Worm (Caenorhabditis elegans) whole organism, L2 larva: ENCODE measurements around the gene svh-1.

Experiments used
- F13H6.1 ChIP-seq: sonication (generic microtip); optimal IDR thresholded peaks from 2 replicates; lab custom pipeline; 2016; ENCODE audit warnings: missing genetic modification characterization, missing compliant biosample characterization
- R02D3.7 ChIP-seq: fragments of 150-350 bp; optimal IDR thresholded peaks from 2 replicates; lab custom pipeline; 2014; ENCODE audit warnings: missing biosample characterization, missing genetic modification characterization
- Y55F3AM.14 ChIP-seq: fragments of 200-800 bp; sonication (Bioruptor generic); optimal IDR thresholded peaks from 2 replicates; lab custom pipeline; 2018; ENCODE audit warnings: mild to moderate bottlenecking, missing genetic modification characterization, missing compliant biosample characterization
- ZK546.5 ChIP-seq: sonication (generic microtip); optimal IDR thresholded peaks from 2 replicates; lab custom pipeline; 2017; ENCODE audit warnings: missing biosample characterization, missing genetic modification characterization
- alr-1 ChIP-seq: fragments of 150-350 bp; optimal IDR thresholded peaks from 2 replicates; lab custom pipeline; 2014; ENCODE audit warnings: missing biosample characterization, missing genetic modification characterization
- aly-2 ChIP-seq: fragments of 150-350 bp; optimal IDR thresholded peaks from 2 replicates; lab custom pipeline; 2014; ENCODE audit warnings: missing biosample characterization, missing genetic modification characterization
- ama-1 ChIP-seq: fragments of 150-350 bp; optimal IDR thresholded peaks from 2 replicates; lab custom pipeline; 2018; ENCODE audit warnings: inconsistent platforms
- blmp-1 ChIP-seq: sonication (generic microtip); optimal IDR thresholded peaks from 2 replicates; lab custom pipeline; 2017; ENCODE audit warnings: missing genetic modification characterization, mild to moderate bottlenecking, missing compliant biosample characterization, antibody characterized with exemption, moderate library complexity; ENCODE audit not compliant: insufficient read depth
- ceh-16 ChIP-seq: fragments of 150-350 bp; optimal IDR thresholded peaks from 2 replicates; lab custom pipeline; 2014; ENCODE audit warnings: missing biosample characterization, missing genetic modification characterization
- ceh-82 ChIP-seq: fragments of 150-350 bp; optimal IDR thresholded peaks from 2 replicates; lab custom pipeline; 2014; ENCODE audit warnings: missing biosample characterization, missing genetic modification characterization
- crh-2 ChIP-seq: sonication (generic microtip); optimal IDR thresholded peaks from 2 replicates; lab custom pipeline; 2017; ENCODE audit warnings: missing biosample characterization, missing genetic modification characterization
- egl-27 ChIP-seq: sonication (generic microtip); optimal IDR thresholded peaks from 3 replicates; lab custom pipeline; 2017; ENCODE audit warnings: missing biosample characterization, missing genetic modification reagents, missing genetic modification characterization
- gmeb-1 ChIP-seq: fragments of 150-350 bp; optimal IDR thresholded peaks from 2 replicates; lab custom pipeline; 2014; ENCODE audit warnings: missing biosample characterization, missing genetic modification characterization
- lin-11 ChIP-seq: fragments of 150-350 bp; sonication (generic microtip); optimal IDR thresholded peaks from 2 replicates; lab custom pipeline; 2014; ENCODE audit warnings: missing biosample characterization, missing genetic modification characterization, inconsistent platforms, mixed read lengths
- lin-13 ChIP-seq: fragments of 150-350 bp; optimal IDR thresholded peaks from 2 replicates; lab custom pipeline; 2014; ENCODE audit warnings: missing biosample characterization, missing genetic modification reagents, missing genetic modification characterization
- lin-39 ChIP-seq: fragments of 150-350 bp; optimal IDR thresholded peaks from 2 replicates; lab custom pipeline; 2014; ENCODE audit warnings: missing biosample characterization, missing genetic modification reagents, missing genetic modification characterization
- lsy-2 ChIP-seq, 2 experiments: fragments of 150-350 bp in 1 of 2; sonication (generic microtip) in 1 of 2; optimal IDR thresholded peaks; 2 replicates each; lab custom pipeline; 2014 to 2017; ENCODE audit warnings: missing biosample characterization in 2 of 2, missing genetic modification characterization in 2 of 2
- mbf-1 ChIP-seq: sonication (generic microtip); optimal IDR thresholded peaks from 2 replicates; lab custom pipeline; 2017; ENCODE audit warnings: missing biosample characterization, missing genetic modification characterization
- mdl-1 ChIP-seq, 2 experiments: fragments of 150-350 bp in 1 of 2; sonication (generic microtip) in 1 of 2; optimal IDR thresholded peaks; 2 replicates each; lab custom pipeline; 2017; ENCODE audit warnings: missing biosample characterization in 2 of 2, missing genetic modification characterization in 2 of 2
- nhr-11 ChIP-seq: fragments of 150-350 bp; optimal IDR thresholded peaks from 2 replicates; lab custom pipeline; 2014; ENCODE audit warnings: missing biosample characterization, missing genetic modification characterization
- nhr-12 ChIP-seq: fragments of 150-350 bp; optimal IDR thresholded peaks from 2 replicates; lab custom pipeline; 2014; ENCODE audit warnings: missing biosample characterization, missing genetic modification characterization
- nhr-129 ChIP-seq: fragments of 150-350 bp; optimal IDR thresholded peaks from 2 replicates; lab custom pipeline; 2014; ENCODE audit warnings: missing biosample characterization, missing genetic modification characterization
- nhr-21 ChIP-seq: fragments of 150-350 bp; optimal IDR thresholded peaks from 2 replicates; lab custom pipeline; 2014; ENCODE audit warnings: missing biosample characterization, missing genetic modification characterization
- nhr-237 ChIP-seq: fragments of 150-350 bp; optimal IDR thresholded peaks from 2 replicates; lab custom pipeline; 2014; ENCODE audit warnings: missing biosample characterization, missing genetic modification characterization
- nhr-6 ChIP-seq: fragments of 150-350 bp; optimal IDR thresholded peaks from 2 replicates; lab custom pipeline; 2014; ENCODE audit warnings: missing biosample characterization, missing genetic modification characterization
- nhr-77 ChIP-seq: fragments of 150-350 bp; optimal IDR thresholded peaks from 2 replicates; lab custom pipeline; 2014; ENCODE audit warnings: missing biosample characterization, missing genetic modification characterization
- peb-1 ChIP-seq: fragments of 150-350 bp; optimal IDR thresholded peaks from 2 replicates; lab custom pipeline; 2014; ENCODE audit warnings: missing biosample characterization, missing genetic modification characterization
- sem-4 ChIP-seq: fragments of 150-350 bp; optimal IDR thresholded peaks from 2 replicates; lab custom pipeline; 2014; ENCODE audit warnings: missing biosample characterization, missing genetic modification reagents, missing genetic modification characterization
- sma-9 ChIP-seq, 2 experiments: fragments of 150-350 bp in 1 of 2; sonication (generic microtip) in 1 of 2; optimal IDR thresholded peaks; 2 replicates each; lab custom pipeline; 2014 to 2016; ENCODE audit warnings: missing genetic modification characterization in 2 of 2, mild to moderate bottlenecking in 1 of 2, missing biosample characterization in 1 of 2, missing compliant biosample characterization in 1 of 2, missing genetic modification reagents in 1 of 2, moderate library complexity in 1 of 2
- unc-55 ChIP-seq: fragments of 150-350 bp; sonication (generic microtip); optimal IDR thresholded peaks from 3 replicates; lab custom pipeline; 2014; ENCODE audit warnings: missing biosample characterization, missing genetic modification reagents, missing genetic modification characterization
- zag-1 ChIP-seq: fragments of 150-350 bp; optimal IDR thresholded peaks from 2 replicates; lab custom pipeline; 2014; ENCODE audit warnings: missing biosample characterization, missing genetic modification characterization
- ztf-1 ChIP-seq: fragments of 200-800 bp; sonication (Bioruptor generic); conservative IDR thresholded peaks from 2 replicates; pipeline ENCODE4 v1.3.6; 2022; ENCODE audit warnings: missing genetic modification characterization, missing compliant biosample characterization
- ztf-4 ChIP-seq: fragments of 150-350 bp; optimal IDR thresholded peaks from 2 replicates; lab custom pipeline; 2014; ENCODE audit warnings: missing biosample characterization, missing genetic modification characterization

Gene svh-1

ce11 chrIV:8183313-8183712 is 23.1 kb upstream of the svh-1 start (continued):
- TF ChIP-seq mdl-1 (tag; optimal IDR thresholded peaks at IDR 0.05; lab: Kevin White, UChicago) (peak in 1 of 2 experiments; percentile 7), alr-1 (peak; percentile 32), ceh-16 (tag; lab: Kevin White, UChicago) (no peak), crh-2 (tag; lab: Kevin White, UChicago) (peak; percentile 39), mbf-1 (tag; lab: Kevin White, UChicago) (no peak), sem-4 (tag; lab: Kevin White, UChicago) (peak; percentile 51), zag-1 (tag; lab: Kevin White, UChicago) (peak; percentile 28), nhr-77 (no peak), egl-27 (no peak), ztf-4 (tag; lab: Kevin White, UChicago) (no peak), ztf-1 (GFP tag; lab: Robert Waterston, UW) (no peak), ZK546.5 (no peak), F13H6.1 (tag; lab: Kevin White, UChicago) (peak; percentile 71), aly-2 (tag; lab: Kevin White, UChicago) (no peak), nhr-6 (tag; lab: Kevin White, UChicago) (no peak), lin-39 (tag; lab: Kevin White, UChicago) (no peak), nhr-12 (tag; lab: Kevin White, UChicago) (no peak), Y55F3AM.14 (GFP tag; lab: Kevin White, UChicago) (peak; percentile 42), unc-55 (GFP tag; lab: Kevin White, UChicago) (peak; percentile 66), nhr-237 (tag; lab: Kevin White, UChicago) (no peak), sma-9 (GFP tag; optimal IDR thresholded peaks at IDR 0.05; lab: Kevin White, UChicago) (peak; percentile 61), sma-9 (tag; optimal IDR thresholded peaks at IDR 0.05; lab: Kevin White, UChicago) (no peak)

ce11 chrIV:8188421-8189112 is 17.8 kb upstream of the svh-1 start:
- TF ChIP-seq ztf-1 (GFP tag; lab: Robert Waterston, UW) (no peak), nhr-129 (tag; lab: Kevin White, UChicago) (no peak), gmeb-1 (tag; lab: Kevin White, UChicago) (no peak), F13H6.1 (tag; lab: Kevin White, UChicago) (no peak), ceh-82 (tag; lab: Kevin White, UChicago) (no peak), nhr-6 (tag; lab: Kevin White, UChicago) (no peak)
- TF ChIP-seq, all 48 proteins: peak for 0

DNA sequence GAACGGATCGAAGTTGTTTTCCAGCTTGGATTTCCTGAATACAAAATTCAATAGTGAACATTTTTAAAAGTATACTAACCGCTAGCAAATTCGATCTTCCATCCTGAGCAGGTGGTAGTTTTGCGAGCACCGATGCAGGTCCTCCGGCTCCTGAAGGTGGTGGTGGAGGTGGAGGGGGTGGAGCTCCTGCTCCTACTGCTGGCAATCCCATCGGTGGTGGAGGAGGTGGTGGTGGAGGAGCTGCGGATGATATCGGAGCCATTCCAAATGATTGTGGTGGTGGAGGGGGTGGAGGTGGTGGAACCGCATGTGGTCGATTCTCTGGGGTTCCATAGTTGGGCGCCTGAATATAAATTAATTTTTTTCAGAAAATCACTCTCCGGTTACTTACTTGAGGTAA is 16.7 kb upstream of the svh-1 start:
- TF ChIP-seq nhr-237 (tag; lab: Kevin White, UChicago): no peak
- TF ChIP-seq egl-27: no peak
- TF ChIP-seq nhr-21 (tag; lab: Kevin White, UChicago): no peak
- TF ChIP-seq lin-11 (tag; lab: Kevin White, UChicago): no peak

- TF ChIP-seq lin-13: no peak
- TF ChIP-seq nhr-11 (tag; lab: Kevin White, UChicago): no peak
- no peak for TF ChIP-seq lin-11 (tag; lab: Kevin White, UChicago)
- TF ChIP-seq blmp-1 (tag; lab: Kevin White, UChicago): no peak
- TF ChIP-seq zag-1 (tag; lab: Kevin White, UChicago): no peak
- TF ChIP-seq egl-27: no peak
- TF ChIP-seq Y55F3AM.14 (GFP tag; lab: Kevin White, UChicago): no peak
- no peak for TF ChIP-seq peb-1 (tag; lab: Kevin White, UChicago)
- no peak for TF ChIP-seq ztf-1 (GFP tag; lab: Robert Waterston, UW)
- TF ChIP-seq ama-1: no peak
- TF ChIP-seq nhr-12 (tag; lab: Kevin White, UChicago): no peak
- no peak for TF ChIP-seq lsy-2 (tag; optimal IDR thresholded peaks at IDR 0.05; lab: Kevin White, UChicago)
- TF ChIP-seq R02D3.7 (tag; lab: Kevin White, UChicago): no peak
These were observed 13.5 kb upstream of the svh-1 start for ce11 chrIV:8192878-8193277.

DNA sequence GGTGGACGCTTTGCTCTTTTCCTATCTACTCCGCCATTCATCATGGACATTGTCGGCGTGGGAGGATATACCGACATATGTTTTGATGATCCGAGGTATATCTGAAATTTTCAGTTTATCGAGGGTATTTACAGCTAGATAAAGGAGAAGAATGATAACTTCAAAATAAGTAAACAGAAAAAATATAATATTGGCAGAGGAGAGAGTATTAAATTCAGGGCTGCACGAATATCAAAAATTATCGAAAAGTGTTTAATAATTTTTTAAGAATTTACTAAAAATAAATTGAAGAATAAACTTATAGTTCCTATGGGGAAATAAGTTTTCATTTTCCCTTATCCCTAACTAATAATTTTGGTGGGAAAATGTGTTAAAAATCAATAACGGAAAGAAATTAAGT is 7.6 kb upstream of the svh-1 start, which contains the start of gene wsp-1:
Gene wsp-1, minus strand, starts transcription at position 101 of the 400 bp plus-strand sequence.
- TF ChIP-seq ceh-82 (tag; lab: Kevin White, UChicago): no peak
- no peak for TF ChIP-seq alr-1
- TF ChIP-seq nhr-77: no peak
- TF ChIP-seq aly-2 (tag; lab: Kevin White, UChicago): no peak
- TF ChIP-seq peb-1 (tag; lab: Kevin White, UChicago): no peak
